Fruit fly (Drosophila melanogaster): Measurements from ENCODE around the gene Cph.
A peak's percentile ranks its signal among the peaks of the same experiment; 100 is the strongest.

Cph gene

DNA sequence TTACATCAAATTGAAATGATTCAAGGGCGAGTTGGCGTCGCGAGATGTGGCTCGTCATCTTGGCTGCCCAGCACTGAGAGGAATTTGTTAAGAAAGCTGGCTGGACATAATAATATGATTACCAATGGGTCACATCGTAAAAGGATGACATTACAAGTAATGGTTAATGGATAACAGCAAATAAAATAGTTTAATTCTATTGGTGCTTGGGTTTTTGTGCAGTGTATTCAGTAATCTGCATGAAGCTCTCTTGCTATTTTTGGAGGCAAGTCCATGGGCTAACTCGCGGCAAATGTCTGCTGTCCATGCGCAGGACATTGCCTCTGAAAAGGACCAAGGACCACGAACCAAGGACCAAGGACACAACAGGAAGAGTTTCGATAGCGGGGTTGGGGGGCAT is 4.2 kb downstream of the Cph start (continued):
- TF ChIP-seq pfk (GFP tag; optimal IDR thresholded peaks at IDR 0.05) (no peak), dysf (GFP tag; IDR thresholded peaks at IDR 0.05) (no peak), Pdp1 (GFP tag; optimal IDR thresholded peaks at IDR 0.05) (no peak), Fer1 (GFP tag; optimal IDR thresholded peaks at IDR 0.05) (peak; percentile 29), Mrtf (GFP tag; IDR thresholded peaks at IDR 0.05) (no peak), CG32772 (GFP tag; IDR thresholded peaks at IDR 0.05) (0 out of 2 replicates have a peak, but pooled peaks have one; percentile 7), Oli (tag; optimal IDR thresholded peaks at IDR 0.05) (no peak), Nf-YB (GFP tag; optimal IDR thresholded peaks at IDR 0.05) (no peak), CoRest (tag; optimal IDR thresholded peaks at IDR 0.05) (no peak), Sin3A (optimal IDR thresholded peaks at IDR 0.05) (no peak), pzg (GFP tag; optimal IDR thresholded peaks at IDR 0.05) (no peak), schlank (tag; optimal IDR thresholded peaks at IDR 0.05) (no peak), ewg (GFP tag; optimal IDR thresholded peaks at IDR 0.05) (no peak), CG14710 (tag; optimal IDR thresholded peaks at IDR 0.05) (no peak), Jarid2 (GFP tag; optimal IDR thresholded peaks at IDR 0.05) (no peak), CG13123 (GFP tag; optimal IDR thresholded peaks at IDR 0.05) (no peak), CG2678 (tag; optimal IDR thresholded peaks at IDR 0.05) (peak; percentile 25), jumu (GFP tag; optimal IDR thresholded peaks at IDR 0.05) (no peak), CG7556 (GFP tag; optimal IDR thresholded peaks at IDR 0.05) (no peak), CG7357 (GFP tag; IDR thresholded peaks at IDR 0.05) (no peak), CG2120 (GFP tag; optimal IDR thresholded peaks at IDR 0.05) (peak; percentile 15), Kr (GFP tag; optimal IDR thresholded peaks at IDR 0.05) (no peak), Ptx1 (GFP tag; IDR thresholded peaks at IDR 0.05) (peak; percentile 29; the same call in 1 of the 2 replicates), CG8281 (tag; optimal IDR thresholded peaks at IDR 0.05) (no peak), CG7839 (tag; optimal IDR thresholded peaks at IDR 0.05) (peak; percentile 31), CG2875 (GFP tag; optimal IDR thresholded peaks at IDR 0.05) (no peak), eyg (GFP tag; optimal IDR thresholded peaks at IDR 0.05) (no peak), hbn (GFP tag; IDR thresholded peaks at IDR 0.05; ENCODE audit: partially characterized antibody) (no peak), CG2712 (tag; optimal IDR thresholded peaks at IDR 0.05) (peak; percentile 2), zfh2 (GFP tag; optimal IDR thresholded peaks at IDR 0.05) (no peak), CG17186 (GFP tag; optimal IDR thresholded peaks at IDR 0.05) (no peak), lab (GFP tag; optimal IDR thresholded peaks at IDR 0.05) (peak; percentile 37), CG2889 (GFP tag; IDR thresholded peaks at IDR 0.05) (no peak), Hr51 (GFP tag; optimal IDR thresholded peaks at IDR 0.05) (peak in 1 of 2 experiments; percentile 34), Hmx (GFP tag; optimal IDR thresholded peaks at IDR 0.05) (no peak), Drgx (GFP tag; IDR thresholded peaks at IDR 0.05) (no peak), CG12071 (GFP tag; optimal IDR thresholded peaks at IDR 0.05) (no peak), ci (GFP tag; IDR thresholded peaks at IDR 0.05) (0 out of 3 replicates have a peak, but pooled peaks have one; percentile 14), CG6689 (GFP tag; IDR thresholded peaks at IDR 0.05) (no peak), sob (GFP tag; IDR thresholded peaks at IDR 0.05) (no peak), Six4 (GFP tag; optimal IDR thresholded peaks at IDR 0.05) (no peak), dmrt99B (tag; optimal IDR thresholded peaks at IDR 0.05) (peak; percentile 18), sima (GFP tag; optimal IDR thresholded peaks at IDR 0.05) (no peak), CkIIα-i1 (GFP tag; IDR thresholded peaks at IDR 0.05) (no peak), CG18599 (GFP tag; optimal IDR thresholded peaks at IDR 0.05) (peak; percentile 65), CG30020 (tag; optimal IDR thresholded peaks at IDR 0.05) (no peak), B-H2 (GFP tag; optimal IDR thresholded peaks at IDR 0.05) (no peak), Ets65A (GFP tag) (peak; percentile 77), Atf6 (GFP tag; IDR thresholded peaks at IDR 0.05) (no peak), BtbVII (GFP tag; optimal IDR thresholded peaks at IDR 0.05) (no peak), CG10147 (GFP tag; optimal IDR thresholded peaks at IDR 0.05) (no peak)
